Fruit fly (Drosophila melanogaster): Measurements from ENCODE around the gene TyrRS.

DNA sequence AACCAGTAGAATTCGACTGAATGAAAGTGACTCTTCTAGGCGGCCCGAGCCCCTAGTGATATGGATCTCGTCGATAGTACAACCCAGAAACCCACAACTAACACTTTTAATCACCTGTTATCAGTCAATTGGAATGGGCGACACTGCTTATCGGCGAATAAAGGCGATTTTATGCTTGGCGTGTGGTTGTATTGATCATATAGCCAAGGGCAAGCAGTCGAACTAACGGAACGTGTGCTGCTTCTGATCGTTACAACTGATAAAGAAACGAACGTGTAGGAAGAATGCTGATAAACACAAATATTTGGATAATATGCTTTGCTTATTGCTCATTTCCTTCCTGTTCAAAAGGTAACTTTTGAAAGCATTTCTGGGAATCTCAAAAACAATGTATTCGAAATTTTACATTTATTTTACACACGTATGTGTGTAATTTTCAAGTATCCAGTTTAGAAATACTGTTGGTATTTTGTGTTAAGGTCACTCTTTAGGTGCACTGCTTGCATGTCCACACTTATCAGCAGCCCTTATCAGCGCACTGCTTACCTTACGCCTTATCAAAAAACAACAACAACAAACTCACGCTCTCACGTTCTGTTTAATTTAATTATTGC is 37.8 kb downstream of the TyrRS start, which contains the start of gene Agpat4:
- TF ChIP-seq CG3032 (tag; optimal IDR thresholded peaks at IDR 0.05) (no peak), CG8632 (GFP tag; optimal IDR thresholded peaks at IDR 0.05) (no peak), OdsH (GFP tag; optimal IDR thresholded peaks at IDR 0.05) (no peak), net (GFP tag; optimal IDR thresholded peaks at IDR 0.05) (no peak), Hr39 (GFP tag; optimal IDR thresholded peaks at IDR 0.05) (no peak), pdm3 (GFP tag; optimal IDR thresholded peaks at IDR 0.05) (no peak)
